Worm (Caenorhabditis elegans) whole organism, early embryonic: ENCODE results near the gene K02F6.7.

Experiments
- B0310.2 ChIP-seq: sonication (generic microtip); optimal IDR thresholded peaks from 2 replicates; lab custom pipeline; 2016; ENCODE audit warnings: mild to moderate bottlenecking, missing genetic modification characterization, missing compliant biosample characterization
- F13C5.2 ChIP-seq: sonication (generic microtip); optimal IDR thresholded peaks from 2 replicates; lab custom pipeline; 2017; ENCODE audit warnings: mild to moderate bottlenecking, missing genetic modification characterization, inconsistent platforms, missing compliant biosample characterization
- aly-1 ChIP-seq: sonication (generic microtip); optimal IDR thresholded peaks from 2 replicates; lab custom pipeline; 2016; ENCODE audit warnings: missing genetic modification characterization, missing compliant biosample characterization
- ama-1 ChIP-seq: fragments of 150-350 bp; optimal IDR thresholded peaks from 2 replicates; lab custom pipeline; 2014
- ceh-36 ChIP-seq: sonication (generic microtip); optimal IDR thresholded peaks from 2 replicates; lab custom pipeline; 2016; ENCODE audit warnings: missing genetic modification characterization, inconsistent platforms, missing compliant biosample characterization
- ets-7 ChIP-seq: sonication (generic microtip); optimal IDR thresholded peaks from 2 replicates; lab custom pipeline; 2016; ENCODE audit warnings: missing genotype, missing genetic modification characterization, missing compliant biosample characterization
- flt-1 ChIP-seq: fragments of 200-800 bp; sonication (Bioruptor generic); IDR thresholded peaks from 2 replicates; pipeline ENCODE4 v1.3.6; 2022; ENCODE audit warnings: missing genetic modification characterization, missing compliant biosample characterization
- hmbx-1 ChIP-seq: sonication (generic microtip); optimal IDR thresholded peaks from 2 replicates; lab custom pipeline; 2016; ENCODE audit warnings: mild to moderate bottlenecking, missing genetic modification characterization, missing compliant biosample characterization
- pes-1 ChIP-seq: fragments of 200-800 bp; sonication (Bioruptor generic); IDR thresholded peaks from 2 replicates; pipeline ENCODE4 v1.3.6; 2022; ENCODE audit warnings: missing genetic modification reagents, missing genetic modification characterization, missing compliant biosample characterization
- scrt-1 ChIP-seq: fragments of 200-800 bp; sonication (Bioruptor generic); IDR thresholded peaks from 2 replicates; pipeline ENCODE4 v1.3.6; 2022; ENCODE audit warnings: missing genetic modification characterization, missing compliant biosample characterization
- sea-1 ChIP-seq: fragments of 200-800 bp; sonication (Bioruptor generic); conservative IDR thresholded peaks from 2 replicates; pipeline ENCODE4 v1.3.6; 2022; ENCODE audit warnings: missing genetic modification characterization, missing compliant biosample characterization
- tbx-11 ChIP-seq: fragments of 200-800 bp; sonication (Bioruptor generic); IDR thresholded peaks from 2 replicates; pipeline ENCODE4 v1.3.6; 2022; ENCODE audit warnings: missing genetic modification characterization, missing compliant biosample characterization
- tbx-37 ChIP-seq: fragments of 200-800 bp; sonication (Bioruptor generic); conservative IDR thresholded peaks from 2 replicates; pipeline ENCODE4 v1.3.6; 2022; ENCODE audit warnings: missing genetic modification reagents, missing genetic modification characterization, missing compliant biosample characterization
- tra-4 ChIP-seq: sonication (generic microtip); optimal IDR thresholded peaks from 2 replicates; lab custom pipeline; 2017; ENCODE audit warnings: missing genetic modification characterization, missing compliant biosample characterization

DNA sequence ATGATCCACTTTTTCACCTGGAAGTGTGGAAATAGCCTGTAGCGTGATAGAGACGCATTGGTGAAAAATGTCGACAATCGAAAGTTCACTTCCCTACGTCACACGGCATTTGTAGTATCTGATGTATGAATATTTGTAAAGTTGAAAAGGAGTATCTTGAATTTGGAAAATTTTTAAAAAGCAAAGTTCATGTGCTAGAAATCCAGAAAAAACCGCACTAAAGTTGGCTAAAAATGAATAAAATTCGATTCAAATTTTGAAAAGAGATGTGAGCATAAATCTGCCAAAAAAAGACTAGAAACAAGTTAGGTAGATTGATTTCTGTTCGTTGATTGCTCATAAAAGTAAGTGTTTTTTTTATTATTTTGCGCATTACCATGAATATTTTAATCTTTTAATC lies 45.4 kb upstream of the K02F6.7 start, which contains the start of gene sri-74:
- TF ChIP-seq ama-1 (lab: Kevin White, UChicago) (no peak), tbx-37 (no peak), ets-7 (tag; lab: Kevin White, UChicago) (no peak), sea-1 (GFP tag; lab: Robert Waterston, UW) (no peak), flt-1 (GFP tag; lab: Robert Waterston, UW) (no peak), hmbx-1 (tag; lab: Kevin White, UChicago) (no peak), ceh-36 (no peak), B0310.2 (no peak), pes-1 (GFP tag; lab: Robert Waterston, UW) (no peak), F13C5.2 (tag; lab: Kevin White, UChicago) (no peak), tbx-11 (GFP tag; lab: Robert Waterston, UW) (no peak), tra-4 (tag; lab: Kevin White, UChicago) (no peak), scrt-1 (GFP tag; lab: Robert Waterston, UW) (no peak), aly-1 (no peak)
